Worm (Caenorhabditis elegans) whole organism, L4/young adult: ENCODE results near the gene nlf-1.

ENCODE experiments used
- W03F9.2 ChIP-seq: fragments of 150-350 bp; optimal IDR thresholded peaks from 2 replicates; lab custom pipeline; 2014; ENCODE audit warnings: missing biosample characterization, missing genetic modification characterization
- dao-5 ChIP-seq: sonication (generic microtip); optimal IDR thresholded peaks from 2 replicates; lab custom pipeline; 2016; ENCODE audit warnings: missing genotype, missing genetic modification characterization, moderate library complexity, missing compliant biosample characterization
- him-1 ChIP-seq: sonication (generic microtip); optimal IDR thresholded peaks from 2 replicates; lab custom pipeline; 2016; ENCODE audit warnings: missing genotype, missing genetic modification reagents, missing genetic modification characterization, missing compliant biosample characterization

The nlf-1 gene

ce11 chrX:1026722-1027121 lies 9.4 kb upstream of the nlf-1 start:
- TF ChIP-seq W03F9.2 (tag; lab: Kevin White, UChicago) (no peak), dao-5 (tag; lab: Kevin White, UChicago) (no peak), him-1 (tag; lab: Kevin White, UChicago) (no peak)

ce11 chrX:1025010-1025409 lies 7.6 kb upstream of the nlf-1 start, which contains the start of gene F55A4.3:
Gene F55A4.3 (minus strand): TSS chrX:1025110.
- TF ChIP-seq W03F9.2 (tag; lab: Kevin White, UChicago) (no peak), dao-5 (tag; lab: Kevin White, UChicago) (no peak), him-1 (tag; lab: Kevin White, UChicago) (no peak)

- TF ChIP-seq him-1 (tag; lab: Kevin White, UChicago) (peak; percentile 23), dao-5 (tag; lab: Kevin White, UChicago) (no peak)
Measured at ce11 chrX:1021835-1022311, 4.5 kb upstream of the nlf-1 start.

ce11 chrX:1018586-1018985 lies 1.2 kb upstream of the nlf-1 start:
- TF ChIP-seq dao-5 (tag; lab: Kevin White, UChicago) (no peak), W03F9.2 (tag; lab: Kevin White, UChicago) (no peak), him-1 (tag; lab: Kevin White, UChicago) (peak; percentile 56)

- TF ChIP-seq him-1 (tag; lab: Kevin White, UChicago) (no peak), dao-5 (tag; lab: Kevin White, UChicago) (no peak), W03F9.2 (tag; lab: Kevin White, UChicago) (no peak)
Measured at ce11 chrX:1014708-1015107, 2.7 kb downstream of the nlf-1 start.

- TF ChIP-seq W03F9.2 (tag; lab: Kevin White, UChicago) (no peak), him-1 (tag; lab: Kevin White, UChicago) (no peak), dao-5 (tag; lab: Kevin White, UChicago) (no peak)
Measured at ce11 chrX:1012385-1012866, 4.9 kb downstream of the nlf-1 start.

ce11 chrX:1010627-1011452 lies 6.5 kb downstream of the nlf-1 start:
- no peak for TF ChIP-seq W03F9.2 (tag; lab: Kevin White, UChicago)
- TF ChIP-seq him-1 (tag; lab: Kevin White, UChicago), result no peak
- no peak for TF ChIP-seq dao-5 (tag; lab: Kevin White, UChicago)

- TF ChIP-seq W03F9.2 (tag; lab: Kevin White, UChicago) (no peak), him-1 (tag; lab: Kevin White, UChicago) (no peak)
Measured at ce11 chrX:1009512-1009911, 7.9 kb downstream of the nlf-1 start.

- TF ChIP-seq dao-5 (tag; lab: Kevin White, UChicago) (no peak), him-1 (tag; lab: Kevin White, UChicago) (no peak), W03F9.2 (tag; lab: Kevin White, UChicago) (no peak)
Measured at ce11 chrX:1005026-1005425, 12.3 kb downstream of the nlf-1 start.

ce11 chrX:1004037-1004436 lies 13.3 kb downstream of the nlf-1 start, which contains the start of gene cutl-21:
Gene cutl-21 (plus strand): TSS chrX:1004337.
- TF ChIP-seq W03F9.2 (tag; lab: Kevin White, UChicago) (no peak), dao-5 (tag; lab: Kevin White, UChicago) (no peak), him-1 (tag; lab: Kevin White, UChicago) (no peak)

- no peak for TF ChIP-seq dao-5 (tag; lab: Kevin White, UChicago)
- no peak for TF ChIP-seq him-1 (tag; lab: Kevin White, UChicago)
- no peak for TF ChIP-seq W03F9.2 (tag; lab: Kevin White, UChicago)
Measured at ce11 chrX:994678-995077, 22.7 kb downstream of the nlf-1 start.

ce11 chrX:992650-993403 lies 24.5 kb downstream of the nlf-1 start:
- TF ChIP-seq dao-5 (tag; lab: Kevin White, UChicago) (no peak), W03F9.2 (tag; lab: Kevin White, UChicago) (no peak), him-1 (tag; lab: Kevin White, UChicago) (peak; percentile 79)

- no peak for TF ChIP-seq him-1 (tag; lab: Kevin White, UChicago)
Measured at ce11 chrX:991274-991673, 26.1 kb downstream of the nlf-1 start, which contains the start of the genes C09E10.3 and dgk-1. Gene C09E10.3 (minus strand): TSS chrX:991374. Gene dgk-1 (minus strand): TSS chrX:991456.
